Fruit fly (Drosophila melanogaster) whole organism, embryonic: Measurements from ENCODE around the gene CG6340.

Experiments
- Atf6 ChIP-seq: fragments of 200-800 bp; sonication (Bioruptor generic); IDR thresholded peaks from 2 replicates; pipeline ENCODE4 v1.3.6; 2022; ENCODE audit warnings: missing biosample characterization, missing genetic modification characterization
- Blimp-1 ChIP-seq: fragments of 200-800 bp; sonication (Bioruptor generic); optimal IDR thresholded peaks from 3 replicates; lab custom pipeline; 2018; ENCODE audit warnings: missing biosample characterization, missing genetic modification characterization, mild to moderate bottlenecking, moderate library complexity, missing genetic modification reagents
- CG11560 ChIP-seq: fragments of 200-800 bp; sonication (Bioruptor generic); IDR thresholded peaks from 3 replicates; pipeline ENCODE4 v1.3.6; 2022; ENCODE audit warnings: missing biosample characterization, missing genetic modification characterization
- CG1233 ChIP-seq: fragments of 200-800 bp; sonication (Bioruptor generic); optimal IDR thresholded peaks from 4 replicates; lab custom pipeline; 2018; ENCODE audit warnings: missing biosample characterization, mild to moderate bottlenecking, missing genetic modification characterization
- CG13624 ChIP-seq: fragments of 200-800 bp; sonication (Bioruptor generic); optimal IDR thresholded peaks from 2 replicates; lab custom pipeline; 2016; ENCODE audit warnings: missing biosample characterization, missing genetic modification characterization
- CG15514 ChIP-seq: fragments of 200-800 bp; sonication (Bioruptor generic); optimal IDR thresholded peaks from 3 replicates; lab custom pipeline; 2017; ENCODE audit warnings: missing biosample characterization, missing genetic modification characterization, mild to moderate bottlenecking, moderate library complexity, missing genetic modification reagents
- CG1647 ChIP-seq: fragments of 200-800 bp; sonication (Bioruptor generic); optimal IDR thresholded peaks from 3 replicates; lab custom pipeline; 2016; ENCODE audit warnings: missing biosample characterization, missing genetic modification characterization
- CG17568 ChIP-seq: fragments of 200-800 bp; sonication (Bioruptor generic); optimal IDR thresholded peaks from 2 replicates; lab custom pipeline; 2018; ENCODE audit warnings: missing biosample characterization, mild to moderate bottlenecking, missing genetic modification characterization, moderate library complexity
- CG17912 ChIP-seq: fragments of 200-800 bp; sonication (Bioruptor generic); optimal IDR thresholded peaks from 2 replicates; lab custom pipeline; 2018; ENCODE audit warnings: missing biosample characterization, mild to moderate bottlenecking, missing genetic modification characterization
- CG18619 ChIP-seq: fragments of 200-800 bp; sonication (Bioruptor generic); optimal IDR thresholded peaks from 3 replicates; lab custom pipeline; 2017; ENCODE audit warnings: missing biosample characterization, mild to moderate bottlenecking, missing genetic modification characterization
- CG2129 ChIP-seq: fragments of 200-800 bp; sonication (Bioruptor generic); IDR thresholded peaks from 2 replicates; pipeline ENCODE4 v1.3.6; 2022; ENCODE audit warnings: missing biosample characterization, missing genetic modification characterization; ENCODE audit not compliant: partially characterized antibody
- CG3065 ChIP-seq: fragments of 200-800 bp; sonication (Bioruptor generic); optimal IDR thresholded peaks from 2 replicates; lab custom pipeline; 2016; ENCODE audit warnings: missing biosample characterization, missing genetic modification characterization
- CG3407 ChIP-seq: fragments of 200-800 bp; sonication (Bioruptor generic); optimal IDR thresholded peaks from 2 replicates; lab custom pipeline; 2018; ENCODE audit warnings: missing biosample characterization, mild to moderate bottlenecking, missing genetic modification characterization
- CG34224 ChIP-seq: fragments of 200-800 bp; sonication (Bioruptor generic); IDR thresholded peaks from 3 replicates; pipeline ENCODE4 v1.3.6; 2022; ENCODE audit warnings: missing biosample characterization, missing genetic modification characterization; ENCODE audit not compliant: partially characterized antibody
- CG42726 ChIP-seq: fragments of 200-800 bp; sonication (Bioruptor generic); IDR thresholded peaks from 2 replicates; pipeline ENCODE4 v1.3.6; 2022; ENCODE audit warnings: missing biosample characterization, missing genetic modification characterization; ENCODE audit not compliant: partially characterized antibody
- CG6175 ChIP-seq: fragments of 200-800 bp; sonication (Bioruptor generic); IDR thresholded peaks from 3 replicates; pipeline ENCODE4 v1.3.6; 2022; ENCODE audit warnings: missing biosample characterization, missing genetic modification characterization
- CG7745 ChIP-seq: fragments of 200-800 bp; sonication (Bioruptor generic); optimal IDR thresholded peaks from 2 replicates; lab custom pipeline; 2018; ENCODE audit warnings: missing biosample characterization, mild to moderate bottlenecking, missing genetic modification characterization, moderate library complexity
- CG7786 ChIP-seq: fragments of 200-800 bp; sonication (Bioruptor generic); optimal IDR thresholded peaks from 2 replicates; lab custom pipeline; 2016; ENCODE audit warnings: missing biosample characterization, missing genetic modification characterization
- CG8359 ChIP-seq: fragments of 200-800 bp; sonication (Bioruptor generic); optimal IDR thresholded peaks from 2 replicates; lab custom pipeline; 2017; ENCODE audit warnings: missing biosample characterization, mild to moderate bottlenecking, missing genetic modification characterization, borderline replicate concordance
- D19B ChIP-seq: fragments of 200-800 bp; sonication (Bioruptor generic); optimal IDR thresholded peaks from 2 replicates; lab custom pipeline; 2017; ENCODE audit warnings: missing biosample characterization, mild to moderate bottlenecking, missing genetic modification characterization
- Deaf1 ChIP-seq: fragments of 200-800 bp; optimal IDR thresholded peaks from 3 replicates; lab custom pipeline; 2019; ENCODE audit warnings: missing biosample characterization, mild to moderate bottlenecking, missing genetic modification characterization, moderate library complexity
- E2f1 ChIP-seq: fragments of 200-800 bp; sonication (Bioruptor generic); IDR thresholded peaks from 2 replicates; pipeline ENCODE4 v1.3.6; 2022; ENCODE audit warnings: missing biosample characterization, missing genetic modification characterization
- Fer3 ChIP-seq: fragments of 200-800 bp; sonication (Bioruptor generic); optimal IDR thresholded peaks from 2 replicates; lab custom pipeline; 2018; ENCODE audit warnings: missing biosample characterization, mild to moderate bottlenecking, missing genetic modification characterization, moderate library complexity
- Gsc ChIP-seq: fragments of 200-800 bp; sonication (Bioruptor generic); IDR thresholded peaks from 2 replicates; pipeline ENCODE4 v1.3.6; 2022; ENCODE audit warnings: missing biosample characterization, missing genetic modification characterization
- HLH3B ChIP-seq: fragments of 200-800 bp; sonication (Bioruptor generic); IDR thresholded peaks from 2 replicates; pipeline ENCODE4 v1.3.6; 2022; ENCODE audit warnings: missing biosample characterization, missing genetic modification characterization
- HLH4C ChIP-seq: fragments of 200-800 bp; sonication (Bioruptor generic); IDR thresholded peaks from 3 replicates; pipeline ENCODE4 v1.3.6; 2022; ENCODE audit warnings: missing biosample characterization, missing genetic modification characterization; ENCODE audit not compliant: partially characterized antibody
- HLH54F ChIP-seq: fragments of 200-800 bp; sonication (Bioruptor generic); optimal IDR thresholded peaks from 3 replicates; lab custom pipeline; 2016; ENCODE audit warnings: missing biosample characterization, missing genetic modification characterization
- HmgD ChIP-seq: fragments of 200-800 bp; sonication (Bioruptor generic); optimal IDR thresholded peaks from 3 replicates; lab custom pipeline; 2016; ENCODE audit warnings: missing biosample characterization, missing genetic modification characterization
- Hr39 ChIP-seq: fragments of >200 bp; optimal IDR thresholded peaks from 2 replicates; lab custom pipeline; 2017
- Med ChIP-seq: fragments of 200-800 bp; sonication (Bioruptor generic); peaks from one replicate; lab custom pipeline; 2016; ENCODE audit warnings: missing biosample characterization, missing genetic modification characterization, mild to moderate bottlenecking, inconsistent platforms, moderate library complexity
- Mrtf ChIP-seq: fragments of 200-800 bp; sonication (Bioruptor generic); IDR thresholded peaks from 3 replicates; pipeline ENCODE4 v1.3.6; 2022; ENCODE audit warnings: missing biosample characterization, missing genetic modification characterization
- NFAT ChIP-seq: fragments of 200-800 bp; sonication (Bioruptor generic); IDR thresholded peaks from 2 replicates; pipeline ENCODE4 v1.3.6; 2022; ENCODE audit warnings: missing biosample characterization, missing genetic modification characterization
- Nf-YA ChIP-seq: fragments of 200-800 bp; sonication (Bioruptor generic); IDR thresholded peaks from 2 replicates; pipeline ENCODE4 v1.3.6; 2022; ENCODE audit warnings: missing biosample characterization, missing genetic modification characterization
- ap ChIP-seq: fragments of 200-800 bp; sonication (Bioruptor generic); IDR thresholded peaks from 2 replicates; pipeline ENCODE4 v1.3.6; 2022; ENCODE audit warnings: missing biosample characterization, missing genetic modification characterization
- bigmax ChIP-seq: fragments of 200-800 bp; sonication (Bioruptor generic); optimal IDR thresholded peaks from 2 replicates; lab custom pipeline; 2018; ENCODE audit warnings: missing biosample characterization, mild to moderate bottlenecking, missing genetic modification characterization
- bowl ChIP-seq: fragments of 200-800 bp; sonication (Bioruptor generic); IDR thresholded peaks from 2 replicates; pipeline ENCODE4 v1.3.6; 2022; ENCODE audit warnings: missing biosample characterization, missing genetic modification characterization
- chinmo ChIP-seq: fragments of 200-800 bp; sonication (Bioruptor generic); IDR thresholded peaks from 4 replicates; pipeline ENCODE4 v1.3.6; 2022; ENCODE audit warnings: missing biosample characterization, missing genetic modification characterization; ENCODE audit not compliant: partially characterized antibody
- chm ChIP-seq: fragments of 200-800 bp; sonication (Bioruptor generic); IDR thresholded peaks from 2 replicates; pipeline ENCODE4 v1.3.6; 2022; ENCODE audit warnings: missing biosample characterization, missing genetic modification characterization
- crp ChIP-seq, 2 experiments: fragments of 200-800 bp; sonication (Bioruptor generic); optimal IDR thresholded peaks; 2 replicates in 1 of 2; 3 replicates in 1 of 2; lab custom pipeline; 2017; ENCODE audit warnings: missing biosample characterization in 2 of 2, missing genetic modification characterization in 2 of 2, mild to moderate bottlenecking in 1 of 2, moderate library complexity in 1 of 2
- ems ChIP-seq: fragments of 200-800 bp; sonication (Bioruptor generic); optimal IDR thresholded peaks from 3 replicates; lab custom pipeline; 2016; ENCODE audit warnings: missing biosample characterization, missing genetic modification characterization
- esg ChIP-seq: fragments of 200-800 bp; sonication (Bioruptor generic); conservative IDR thresholded peaks from 2 replicates; pipeline ENCODE4 v1.3.6; 2022; ENCODE audit warnings: missing biosample characterization, missing genetic modification characterization
- fu2 ChIP-seq: fragments of 200-800 bp; sonication (Bioruptor generic); optimal IDR thresholded peaks from 2 replicates; lab custom pipeline; 2016; ENCODE audit warnings: missing biosample characterization, missing genetic modification characterization
- insv ChIP-seq, 2 experiments: fragments of 200-800 bp; sonication (Bioruptor generic); optimal IDR thresholded peaks; 3 replicates each; lab custom pipeline; 2016 to 2018; ENCODE audit warnings: missing biosample characterization in 2 of 2, missing genetic modification characterization in 2 of 2
- kay ChIP-seq: fragments of 200-800 bp; sonication (Bioruptor generic); optimal IDR thresholded peaks from 2 replicates; lab custom pipeline; 2016; ENCODE audit warnings: missing biosample characterization, missing genetic modification characterization
- nerfin-1 ChIP-seq: fragments of 200-800 bp; sonication (Bioruptor generic); optimal IDR thresholded peaks from 3 replicates; lab custom pipeline; 2019; ENCODE audit warnings: missing biosample characterization, mild to moderate bottlenecking, missing genetic modification characterization, moderate library complexity
- odd ChIP-seq: fragments of 200-800 bp; sonication (Bioruptor generic); optimal IDR thresholded peaks from 2 replicates; lab custom pipeline; 2017; ENCODE audit warnings: missing biosample characterization, mild to moderate bottlenecking, missing genetic modification characterization
- ro ChIP-seq: fragments of 200-800 bp; sonication (Bioruptor generic); IDR thresholded peaks from 2 replicates; pipeline ENCODE4 v1.3.6; 2022; ENCODE audit warnings: missing biosample characterization, missing genetic modification characterization
- sc ChIP-seq, 3 experiments: fragments of >200 bp in 2 of 3; fragments of 200-800 bp in 1 of 3; sonication (Bioruptor generic) in 1 of 3; optimal IDR thresholded peaks; 2 replicates in 2 of 3; 3 replicates in 1 of 3; lab custom pipeline; 2017; ENCODE audit warnings: mild to moderate bottlenecking in 1 of 3, missing biosample characterization in 1 of 3, missing genetic modification characterization in 1 of 3, missing genetic modification reagents in 1 of 3
- sim ChIP-seq: fragments of 200-800 bp; sonication (Bioruptor generic); IDR thresholded peaks from 2 replicates; pipeline ENCODE4 v1.3.6; 2022; ENCODE audit warnings: missing biosample characterization, missing genetic modification characterization
- twi ChIP-seq: fragments of 200-800 bp; optimal IDR thresholded peaks from 2 replicates; lab custom pipeline; 2019; ENCODE audit warnings: missing biosample characterization, mild to moderate bottlenecking, missing genetic modification characterization, moderate library complexity
- z ChIP-seq: fragments of 200-800 bp; sonication (Bioruptor generic); IDR thresholded peaks from 3 replicates; pipeline ENCODE4 v1.3.6; 2022; ENCODE audit warnings: missing biosample characterization, missing genetic modification characterization

Gene CG6340

DNA sequence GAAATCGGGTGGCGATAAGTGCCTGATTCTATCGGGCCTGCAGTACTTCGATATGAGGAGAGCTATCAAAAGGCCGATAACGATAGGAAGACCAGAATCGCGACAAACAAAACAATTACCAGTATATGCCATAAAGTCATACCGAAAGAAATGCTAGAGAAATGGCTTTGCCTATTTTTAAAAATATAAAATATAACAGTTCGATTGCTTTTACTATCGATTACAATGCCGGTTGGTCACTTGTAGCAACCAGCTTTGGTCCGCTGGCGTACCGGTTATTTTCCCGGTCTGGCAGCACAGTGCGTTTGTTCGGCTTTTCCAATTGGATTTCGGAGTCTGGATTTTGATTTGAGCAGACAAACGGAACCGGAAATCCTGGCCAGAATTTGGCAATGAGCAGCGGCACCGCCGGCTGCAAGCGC, 19.7 kb upstream of the CG6340 start, which contains the start of the genes shtd, CG6294 and CG6299 (continued):
- TF ChIP-seq esg (GFP tag; lab: Robert Waterston, UW) (no peak), CG3407 (GFP tag; lab: Kevin White, UChicago) (no peak), bigmax (GFP tag; lab: Kevin White, UChicago) (no peak), Blimp-1 (GFP tag; lab: Kevin White, UChicago) (no peak), HLH4C (GFP tag; lab: Robert Waterston, UW) (peak; percentile 100), Nf-YA (GFP tag; lab: Robert Waterston, UW) (no peak), kay (GFP tag; lab: Kevin White, UChicago) (no peak), ro (GFP tag; lab: Robert Waterston, UW) (no peak), CG1233 (GFP tag; lab: Kevin White, UChicago) (no peak), CG1647 (GFP tag; lab: Kevin White, UChicago) (no peak), CG34224 (GFP tag; lab: Robert Waterston, UW) (peak; percentile 96), twi (tag; lab: Kevin White, UChicago) (peak; percentile 14), Atf6 (no peak), CG2129 (GFP tag; lab: Robert Waterston, UW) (peak; percentile 55), Med (GFP tag; lab: Kevin White, UChicago) (peak; percentile 69), chinmo (GFP tag; lab: Robert Waterston, UW) (peak; percentile 75; the same call in 2 of the 4 replicates), CG15514 (GFP tag; lab: Kevin White, UChicago) (peak; percentile 94), Mrtf (no peak), Deaf1 (tag; lab: Kevin White, UChicago) (peak; percentile 55), ems (peak; percentile 13), nerfin-1 (tag; lab: Kevin White, UChicago) (no peak), Hr39 (lab: Kevin White, UChicago) (no peak), CG13624 (no peak), D19B (GFP tag; lab: Kevin White, UChicago) (no peak), z (GFP tag; lab: Robert Waterston, UW) (no peak), ap (GFP tag; lab: Robert Waterston, UW) (no peak), HmgD (GFP tag; lab: Kevin White, UChicago) (no peak), CG3065 (GFP tag; lab: Kevin White, UChicago) (no peak), chm (no peak), sim (GFP tag; lab: Robert Waterston, UW) (no peak), CG17568 (GFP tag; lab: Kevin White, UChicago) (no peak), bowl (GFP tag; lab: Robert Waterston, UW) (no peak), CG17912 (no peak), CG7745 (tag; lab: Kevin White, UChicago) (no peak), sc (optimal IDR thresholded peaks at IDR 0.05; lab: Kevin White, UChicago) (no peak), sc (GFP tag; optimal IDR thresholded peaks at IDR 0.05; lab: Kevin White, UChicago) (no peak), CG8359 (GFP tag; lab: Kevin White, UChicago) (no peak), NFAT (GFP tag; lab: Robert Waterston, UW) (no peak), CG11560 (tag; lab: Robert Waterston, UW) (0 out of 3 replicates have a peak, but pooled peaks have one; percentile 36), CG6175 (GFP tag; lab: Robert Waterston, UW) (no peak), HLH54F (GFP tag; lab: Kevin White, UChicago) (peak; percentile 6), crp (GFP tag; optimal IDR thresholded peaks at IDR 0.05; lab: Kevin White, UChicago) (peak in 1 of 2 experiments; percentile 70), CG42726 (peak; percentile 74), HLH3B (GFP tag; lab: Robert Waterston, UW) (no peak), Gsc (no peak), insv (GFP tag; optimal IDR thresholded peaks at IDR 0.05; lab: Kevin White, UChicago) (peak; percentile 91 to 98), CG7786 (no peak), fu2 (no peak), odd (GFP tag; lab: Kevin White, UChicago) (no peak), E2f1 (GFP tag; lab: Robert Waterston, UW) (no peak), CG18619 (GFP tag; lab: Kevin White, UChicago) (no peak), Fer3 (tag; lab: Kevin White, UChicago) (no peak)
